Fruit fly (Drosophila melanogaster) whole organism, adult: ENCODE data around the gene CG4278.

ENCODE experiments used
- CG14711 ChIP-seq: fragments of 200-800 bp; sonication (Bioruptor generic); optimal IDR thresholded peaks from 2 replicates; lab custom pipeline; 2018; ENCODE audit warnings: missing biosample characterization, mild to moderate bottlenecking, missing genetic modification characterization, moderate library complexity
- CG5204 ChIP-seq: fragments of 200-800 bp; sonication (Bioruptor generic); optimal IDR thresholded peaks from 2 replicates; lab custom pipeline; 2016; ENCODE audit warnings: missing biosample characterization, missing genetic modification characterization
- Crg-1 ChIP-seq: fragments of 200-800 bp; sonication (Bioruptor generic); optimal IDR thresholded peaks from 2 replicates; lab custom pipeline; 2016; ENCODE audit warnings: missing biosample characterization, missing genetic modification characterization
- Mnt ChIP-seq: fragments of 200-800 bp; sonication (Bioruptor generic); optimal IDR thresholded peaks from 2 replicates; lab custom pipeline; 2016; ENCODE audit warnings: missing biosample characterization, mild to moderate bottlenecking, missing genetic modification characterization
- ovo ChIP-seq: fragments of 200-800 bp; sonication (Bioruptor generic); optimal IDR thresholded peaks from 2 replicates; lab custom pipeline; 2016; ENCODE audit warnings: missing biosample characterization, missing genetic modification characterization

DNA sequence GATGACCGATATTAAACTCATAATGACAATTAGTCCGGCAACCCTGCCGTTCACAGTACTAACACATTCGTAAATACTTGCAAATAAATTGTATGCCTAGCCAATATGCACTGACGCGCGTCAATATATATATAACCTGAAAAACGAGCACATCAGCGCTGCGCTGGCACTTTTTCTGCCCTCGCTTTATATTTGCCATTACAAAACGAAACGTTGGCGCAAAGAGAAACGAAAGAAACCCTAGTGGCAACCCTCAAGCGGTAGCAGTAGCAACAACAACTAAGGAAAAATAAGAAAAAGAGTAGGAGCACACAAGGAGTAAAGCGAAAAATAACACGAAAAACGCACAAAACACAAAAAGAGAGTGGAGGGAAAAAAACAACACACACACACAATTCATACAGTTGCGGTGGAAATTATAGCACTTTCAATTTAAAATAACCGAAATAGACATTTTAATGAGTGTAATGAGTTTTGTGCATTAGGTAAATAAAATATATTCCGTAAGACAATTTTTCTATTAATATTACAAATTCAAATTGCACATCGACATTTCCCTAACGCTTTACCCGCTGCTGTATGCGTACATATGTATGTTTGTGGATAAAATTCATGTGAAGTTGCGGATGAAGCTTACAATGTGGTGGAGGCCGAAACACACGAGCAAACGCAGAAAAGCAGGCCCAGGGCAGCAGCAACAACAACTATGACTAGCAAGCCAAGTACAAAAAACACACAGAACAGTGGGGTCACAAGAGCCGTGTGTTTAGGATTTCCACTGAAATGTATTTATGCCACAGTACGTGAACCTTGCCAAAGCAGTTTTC lies 24.1 kb downstream of the CG4278 start:
- TF ChIP-seq ovo (GFP tag; lab: Kevin White, UChicago): peak; percentile 82
- TF ChIP-seq CG14711 (tag; lab: Kevin White, UChicago): peak; percentile 93
- TF ChIP-seq CG5204: peak; percentile 94
- peak; percentile 93 for TF ChIP-seq Crg-1 (GFP tag; lab: Kevin White, UChicago)
- TF ChIP-seq Mnt (GFP tag; lab: Kevin White, UChicago): peak; percentile 85
